Worm (Caenorhabditis elegans): ENCODE results near the gene C34B4.5.

ce11 chrV:13130439-13130840 lies 34.7 kb downstream of the C34B4.5 start:
- TF ChIP-seq hlh-6 (tag; optimal IDR thresholded peaks at IDR 0.05) (peak; percentile 56), pha-4 (tag; optimal IDR thresholded peaks at IDR 0.05) (no peak), ceh-31 (tag; optimal IDR thresholded peaks at IDR 0.05) (peak; percentile 69), sdc-2 (tag; optimal IDR thresholded peaks at IDR 0.05) (peak; percentile 44), gmeb-2 (tag; optimal IDR thresholded peaks at IDR 0.05) (no peak)

Measured in whole organism, late embryonic.